Fruit fly (Drosophila melanogaster) S2 (cell line): Measurements from ENCODE around the gene CG31627.

Experiments
- CG8478 ChIP-seq: fragments of >200 bp; optimal IDR thresholded peaks from 2 replicates; lab custom pipeline; 2018
- CTCF ChIP-seq, 2 experiments: fragments of >200 bp; optimal IDR thresholded peaks; 2 replicates each; lab custom pipeline; 2018

DNA sequence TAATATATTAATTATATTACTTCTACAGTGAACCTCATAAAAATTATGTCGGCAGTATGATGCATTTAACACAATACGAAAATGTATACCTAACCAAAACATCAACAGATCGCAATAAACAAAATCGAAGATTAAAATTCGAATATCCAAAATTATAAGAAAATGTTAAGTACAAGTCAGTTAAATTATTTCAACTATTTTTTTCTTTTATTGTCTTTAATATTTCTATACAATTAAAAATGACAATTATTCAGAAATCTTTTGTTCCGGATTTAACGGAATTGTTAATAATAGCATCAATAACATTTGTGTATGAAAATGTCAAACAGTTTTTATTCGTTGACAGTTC lies 30.5 kb upstream of the CG31627 start:
- TF ChIP-seq CG8478 (lab: Kevin White, UChicago) (no peak), CTCF (optimal IDR thresholded peaks at IDR 0.05; lab: Kevin White, UChicago) (no peak)
